Fruit fly (Drosophila melanogaster): ENCODE data around the gene Snx17.

- TF ChIP-seq CG8478 (optimal IDR thresholded peaks at IDR 0.05) (no peak), psq (optimal IDR thresholded peaks at IDR 0.05) (no peak)
Observed at dm6 chr2L:10231510-10231909, 24.7 kb upstream of the Snx17 start, which contains the start of gene ova.
